Worm (Caenorhabditis elegans): ENCODE measurements around the gene tra-1.

DNA sequence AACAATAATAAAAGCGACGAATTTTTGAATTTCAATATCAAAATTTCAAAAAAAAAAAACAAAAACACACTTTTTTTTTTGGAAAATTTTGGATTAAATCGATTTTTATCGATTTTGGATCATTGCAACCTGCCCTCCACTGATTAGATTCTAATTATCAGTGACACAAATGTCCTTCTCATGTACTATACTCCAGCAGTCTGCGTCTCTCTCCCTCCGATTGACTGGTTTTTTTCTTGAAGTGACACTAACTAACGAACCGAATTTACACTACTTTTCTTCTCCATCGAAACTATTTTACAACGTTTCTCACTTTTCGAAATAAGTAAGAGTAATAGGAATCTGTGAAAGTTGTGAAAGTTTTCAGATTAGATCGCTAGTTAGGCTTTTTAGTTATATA, 45.8 kb upstream of the tra-1 start:
- TF ChIP-seq unc-62 (GFP tag; optimal IDR thresholded peaks at IDR 0.05) (no peak), snpc-4 (tag; optimal IDR thresholded peaks at IDR 0.05) (no peak), mls-2 (tag; optimal IDR thresholded peaks at IDR 0.05) (no peak), lsy-2 (tag; optimal IDR thresholded peaks at IDR 0.05) (no peak), lin-32 (GFP tag; optimal IDR thresholded peaks at IDR 0.05) (no peak), mab-5 (tag; optimal IDR thresholded peaks at IDR 0.05) (no peak)
